Worm (Caenorhabditis elegans) whole organism, mixed stage, embryonic: Measurements from ENCODE around the gene F01D5.1.

Experiments used
- ceh-39 ChIP-seq: fragments of 150-350 bp; optimal IDR thresholded peaks from 2 replicates; lab custom pipeline; 2014; ENCODE audit warnings: missing biosample characterization, missing genetic modification characterization
- cnd-1 ChIP-seq: fragments of 200-800 bp; sonication (Bioruptor generic); optimal IDR thresholded peaks from 2 replicates; lab custom pipeline; 2018; ENCODE audit warnings: mild to moderate bottlenecking, missing genetic modification characterization, missing compliant biosample characterization
- elt-1 ChIP-seq: sonication (generic microtip); optimal IDR thresholded peaks from 2 replicates; lab custom pipeline; 2017; ENCODE audit warnings: missing genetic modification characterization, mild to moderate bottlenecking, missing compliant biosample characterization, antibody characterized with exemption, moderate library complexity, borderline replicate concordance; ENCODE audit not compliant: insufficient read depth
- lsy-2 ChIP-seq: fragments of 150-350 bp; optimal IDR thresholded peaks from 2 replicates; lab custom pipeline; 2014; ENCODE audit warnings: missing biosample characterization, missing genetic modification characterization
- mls-2 ChIP-seq: sonication (generic microtip); optimal IDR thresholded peaks from 2 replicates; lab custom pipeline; 2016; ENCODE audit warnings: mild to moderate bottlenecking, missing genetic modification characterization, moderate library complexity, missing compliant biosample characterization
- nhr-237 ChIP-seq: fragments of 150-350 bp; optimal IDR thresholded peaks from 2 replicates; lab custom pipeline; 2014; ENCODE audit warnings: missing biosample characterization, missing genetic modification characterization
- nhr-76 ChIP-seq: sonication (generic microtip); optimal IDR thresholded peaks from 2 replicates; lab custom pipeline; 2017; ENCODE audit warnings: missing biosample characterization, missing genetic modification characterization
- snpc-4 ChIP-seq: fragments of 150-350 bp; optimal IDR thresholded peaks from 2 replicates; lab custom pipeline; 2014; ENCODE audit warnings: missing biosample characterization, missing genetic modification characterization
- unc-62 ChIP-seq: fragments of 150-350 bp; optimal IDR thresholded peaks from 2 replicates; lab custom pipeline; 2014; ENCODE audit warnings: missing biosample characterization, missing genetic modification reagents, missing genetic modification characterization
- ztf-11 ChIP-seq: fragments of 150-350 bp; optimal IDR thresholded peaks from 2 replicates; lab custom pipeline; 2014; ENCODE audit warnings: missing biosample characterization, missing genetic modification characterization

DNA sequence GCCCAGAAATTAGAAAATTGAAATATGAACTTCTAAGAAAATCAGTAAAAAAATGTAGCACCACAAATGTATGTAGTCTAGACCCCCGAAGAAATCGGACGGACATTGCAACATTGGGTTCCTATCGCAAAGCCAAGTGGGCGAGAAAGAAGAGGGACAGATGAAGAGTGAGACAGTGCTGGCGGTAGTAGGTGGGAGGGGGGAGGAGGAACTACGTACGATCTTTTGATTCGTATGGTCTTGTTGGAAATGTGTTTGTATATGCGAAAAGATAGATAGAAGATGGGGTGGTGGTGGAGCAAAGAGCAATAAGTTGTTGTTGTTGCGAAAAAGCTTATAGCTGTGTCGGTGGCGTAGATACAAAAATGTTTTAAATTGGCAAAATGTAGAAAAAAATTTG lies 41.0 kb upstream of the F01D5.1 start:
- TF ChIP-seq unc-62 (GFP tag; lab: Kevin White, UChicago) (no peak), ztf-11 (tag; lab: Kevin White, UChicago) (no peak), cnd-1 (tag; lab: Kevin White, UChicago) (no peak), lsy-2 (tag; lab: Kevin White, UChicago) (no peak), nhr-237 (tag; lab: Kevin White, UChicago) (peak; percentile 9), snpc-4 (tag; lab: Kevin White, UChicago) (no peak), mls-2 (tag; lab: Kevin White, UChicago) (no peak), nhr-76 (tag; lab: Kevin White, UChicago) (no peak), elt-1 (no peak), ceh-39 (tag; lab: Kevin White, UChicago) (no peak)
